Fruit fly (Drosophila melanogaster) whole organism: ENCODE data around the gene CG15219.

Source experiments
- Dll ChIP-seq: fragments of >200 bp; optimal IDR thresholded peaks from 2 replicates; lab custom pipeline; 2017
- pan ChIP-seq: fragments of >200 bp; optimal IDR thresholded peaks from 2 replicates; lab custom pipeline; 2017
- psq ChIP-seq: fragments of >200 bp; optimal IDR thresholded peaks from 2 replicates; lab custom pipeline; 2017
- usp ChIP-seq: fragments of >200 bp; optimal IDR thresholded peaks from 2 replicates; lab custom pipeline; 2017; ENCODE audit warnings: missing biosample characterization, missing genetic modification characterization, mixed read lengths

DNA sequence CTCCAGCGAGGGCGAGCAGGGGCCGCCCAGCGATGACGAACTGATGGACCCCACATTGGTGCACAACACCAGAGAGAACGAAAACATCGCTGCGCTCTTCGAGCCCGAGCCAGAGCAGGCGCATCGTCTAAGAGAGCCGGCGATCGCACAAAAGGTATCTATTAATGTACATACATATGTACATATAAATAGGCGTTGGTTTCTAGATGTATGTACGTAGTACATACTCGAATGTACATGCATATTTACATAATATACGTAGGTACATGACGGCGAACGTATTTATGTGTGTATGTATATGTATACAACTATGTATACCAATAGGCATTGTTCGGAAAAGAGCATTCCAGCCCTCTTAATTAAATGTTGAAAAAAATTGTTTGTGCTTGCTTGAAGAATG, 38.8 kb upstream of the CG15219 start:
- TF ChIP-seq usp (GFP tag; lab: Kevin White, UChicago) (no peak), pan (lab: Kevin White, UChicago) (no peak), psq (lab: Kevin White, UChicago) (no peak), Dll (lab: Kevin White, UChicago) (no peak)
